Worm (Caenorhabditis elegans) whole organism, L2 larva: ENCODE measurements around the gene sto-3.

Experiments used
- ZK546.5 ChIP-seq: sonication (generic microtip); optimal IDR thresholded peaks from 2 replicates; lab custom pipeline; 2017; ENCODE audit warnings: missing biosample characterization, missing genetic modification characterization
- aly-2 ChIP-seq: fragments of 150-350 bp; optimal IDR thresholded peaks from 2 replicates; lab custom pipeline; 2014; ENCODE audit warnings: missing biosample characterization, missing genetic modification characterization
- ama-1 ChIP-seq: fragments of 150-350 bp; optimal IDR thresholded peaks from 2 replicates; lab custom pipeline; 2018; ENCODE audit warnings: inconsistent platforms
- blmp-1 ChIP-seq: sonication (generic microtip); optimal IDR thresholded peaks from 2 replicates; lab custom pipeline; 2017; ENCODE audit warnings: missing genetic modification characterization, mild to moderate bottlenecking, missing compliant biosample characterization, antibody characterized with exemption, moderate library complexity; ENCODE audit not compliant: insufficient read depth
- egl-27 ChIP-seq: sonication (generic microtip); optimal IDR thresholded peaks from 3 replicates; lab custom pipeline; 2017; ENCODE audit warnings: missing biosample characterization, missing genetic modification reagents, missing genetic modification characterization
- elt-1 ChIP-seq: fragments of 150-350 bp; optimal IDR thresholded peaks from 2 replicates; lab custom pipeline; 2014; ENCODE audit warnings: missing biosample characterization, missing genetic modification characterization
- elt-3 ChIP-seq: sonication (generic microtip); optimal IDR thresholded peaks from 2 replicates; lab custom pipeline; 2017; ENCODE audit warnings: missing biosample characterization, missing genetic modification characterization
- lin-13 ChIP-seq: fragments of 150-350 bp; optimal IDR thresholded peaks from 2 replicates; lab custom pipeline; 2014; ENCODE audit warnings: missing biosample characterization, missing genetic modification reagents, missing genetic modification characterization
- lsy-2 ChIP-seq, 2 experiments: fragments of 150-350 bp in 1 of 2; sonication (generic microtip) in 1 of 2; optimal IDR thresholded peaks; 2 replicates each; lab custom pipeline; 2014 to 2017; ENCODE audit warnings: missing biosample characterization in 2 of 2, missing genetic modification characterization in 2 of 2
- nhr-12 ChIP-seq: fragments of 150-350 bp; optimal IDR thresholded peaks from 2 replicates; lab custom pipeline; 2014; ENCODE audit warnings: missing biosample characterization, missing genetic modification characterization
- nhr-237 ChIP-seq: fragments of 150-350 bp; optimal IDR thresholded peaks from 2 replicates; lab custom pipeline; 2014; ENCODE audit warnings: missing biosample characterization, missing genetic modification characterization
- nhr-25 ChIP-seq: fragments of 150-350 bp; sonication (generic microtip); optimal IDR thresholded peaks from 3 replicates; lab custom pipeline; 2014; ENCODE audit warnings: missing biosample characterization, missing genetic modification characterization
- skn-1 ChIP-seq: sonication (generic microtip); optimal IDR thresholded peaks from 2 replicates; lab custom pipeline; 2017; ENCODE audit warnings: missing biosample characterization, missing genetic modification characterization
- unc-62 ChIP-seq: fragments of 150-350 bp; optimal IDR thresholded peaks from 2 replicates; lab custom pipeline; 2014; ENCODE audit warnings: missing biosample characterization, missing genetic modification reagents, missing genetic modification characterization

- no peak for TF ChIP-seq nhr-12 (tag; lab: Kevin White, UChicago)
- TF ChIP-seq elt-3 (tag; lab: Kevin White, UChicago) = no peak
- no peak for TF ChIP-seq unc-62
- TF ChIP-seq lin-13 (GFP tag; lab: Kevin White, UChicago) = no peak
- no peak for TF ChIP-seq nhr-237 (tag; lab: Kevin White, UChicago)
- no peak for TF ChIP-seq ama-1 (lab: Kevin White, UChicago)
- TF ChIP-seq elt-1 (tag; lab: Kevin White, UChicago) = no peak
- TF ChIP-seq nhr-25 (tag; lab: Kevin White, UChicago) = no peak
- no peak for TF ChIP-seq egl-27 (tag; lab: Kevin White, UChicago)
- no peak for TF ChIP-seq blmp-1 (tag; lab: Kevin White, UChicago)
- TF ChIP-seq lsy-2 (tag; optimal IDR thresholded peaks at IDR 0.05; lab: Kevin White, UChicago) = no peak
- TF ChIP-seq ZK546.5 (tag; lab: Kevin White, UChicago) = no peak
- TF ChIP-seq skn-1 (tag; lab: Kevin White, UChicago) = no peak
- TF ChIP-seq aly-2 = no peak
These were observed 21.3 kb downstream of the sto-3 start for ce11 chrX:11600488-11601106.
